Worm (Caenorhabditis elegans) whole organism, midembryonic: ENCODE data around the gene C05C9.1.

Source experiments
- T22C8.4 ChIP-seq: fragments of 200-800 bp; sonication (Bioruptor generic); IDR thresholded peaks from 2 replicates; pipeline ENCODE4 v1.3.6; 2022; ENCODE audit warnings: missing genetic modification characterization, missing compliant biosample characterization
- klf-2 ChIP-seq: fragments of 200-800 bp; sonication (Bioruptor generic); conservative IDR thresholded peaks from 2 replicates; pipeline ENCODE4 v1.3.6; 2022; ENCODE audit warnings: missing genetic modification reagents, missing genetic modification characterization, missing compliant biosample characterization
- ztf-23 ChIP-seq: fragments of 200-800 bp; sonication (Bioruptor generic); IDR thresholded peaks from 2 replicates; pipeline ENCODE4 v1.3.6; 2022; ENCODE audit warnings: missing genetic modification reagents, missing genetic modification characterization, missing compliant biosample characterization

- TF ChIP-seq T22C8.4 (no peak), klf-2 (GFP tag; lab: Robert Waterston, UW) (no peak), ztf-23 (GFP tag; lab: Robert Waterston, UW) (no peak)
Measured at ce11 chrX:11137632-11138031, 23.0 kb upstream of the C05C9.1 start.
